Worm (Caenorhabditis elegans): Measurements from ENCODE around the gene glb-28.

The glb-28 gene

DNA sequence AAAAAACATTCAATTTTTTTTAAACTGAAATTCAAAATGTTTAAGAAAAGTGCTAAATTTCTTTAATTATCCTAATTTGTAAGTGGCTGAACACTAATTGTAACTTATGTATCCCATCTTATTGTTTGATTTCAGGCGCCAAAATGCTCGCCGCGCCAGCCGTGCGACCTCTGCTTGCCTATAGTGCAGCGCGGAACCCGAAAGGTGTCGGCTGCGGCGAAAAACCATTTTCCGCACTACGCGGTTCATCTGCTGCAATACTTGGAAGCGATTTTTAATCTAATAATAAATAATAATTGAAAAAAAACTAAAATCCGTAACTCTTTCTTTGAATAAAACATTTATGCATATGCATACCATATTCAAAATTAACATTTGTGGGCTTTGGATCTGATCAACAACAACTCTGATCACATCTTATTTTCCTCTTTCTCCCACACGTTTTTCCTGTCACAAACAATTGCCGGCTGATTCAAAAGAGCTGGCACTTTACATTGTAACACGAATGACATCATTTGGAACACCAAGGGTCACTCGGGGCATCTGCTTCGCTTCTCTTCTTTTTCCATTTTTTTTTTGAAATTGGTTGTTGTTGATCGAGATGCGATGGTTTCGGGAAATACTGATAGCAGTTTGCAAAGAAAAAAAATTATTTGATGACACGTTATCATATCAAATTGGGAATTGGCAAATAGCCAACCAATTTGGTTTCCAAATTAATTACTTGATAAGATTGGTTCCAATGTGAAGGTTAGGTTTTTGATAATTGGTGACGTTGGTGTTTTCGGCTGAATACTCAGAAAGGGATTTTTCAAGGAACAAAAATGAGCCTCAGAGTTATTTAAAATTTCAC lies 28.5 kb upstream of the glb-28 start (continued):
- no peak for TF ChIP-seq ztf-7 (tag; optimal IDR thresholded peaks at IDR 0.05)

DNA sequence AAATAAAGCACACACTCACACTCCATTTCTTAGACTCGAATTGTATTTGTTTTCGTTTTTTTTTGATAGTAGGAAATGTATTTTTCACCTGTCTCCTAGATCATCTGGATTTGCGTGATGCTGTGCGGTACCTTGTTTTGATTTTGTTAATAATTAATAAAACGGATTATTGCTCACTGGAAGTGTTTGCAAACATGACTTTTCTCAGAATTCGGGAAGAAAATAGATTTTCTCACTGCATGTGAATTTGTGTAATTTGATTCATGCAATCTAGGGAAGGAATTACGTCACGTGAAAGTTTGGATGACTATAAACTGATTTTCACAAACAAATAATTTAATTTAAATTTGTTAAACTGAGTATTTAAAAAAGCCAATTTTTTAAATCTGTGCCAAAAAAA lies 26.9 kb upstream of the glb-28 start:
- peak; percentile 47 for TF ChIP-seq mep-1 (tag; optimal IDR thresholded peaks at IDR 0.05)
- peak; percentile 67 for TF ChIP-seq hlh-30 (tag; optimal IDR thresholded peaks at IDR 0.05; ENCODE audit: insufficient read depth)
- TF ChIP-seq arid-1 (GFP tag; conservative IDR thresholded peaks at IDR 0.05), result no peak
- peak; percentile 20 for TF ChIP-seq rbr-2 (tag; optimal IDR thresholded peaks at IDR 0.05)
- TF ChIP-seq dmd-6 (GFP tag; IDR thresholded peaks at IDR 0.05), result 0 out of 2 replicates have a peak, but pooled peaks have one; percentile 26
- TF ChIP-seq nhr-11 (tag; optimal IDR thresholded peaks at IDR 0.05), result peak; percentile 47
- no peak for TF ChIP-seq R02D3.7 (tag; optimal IDR thresholded peaks at IDR 0.05)
- TF ChIP-seq aha-1 (tag), result peak; percentile 96
- TF ChIP-seq madf-5 (GFP tag; IDR thresholded peaks at IDR 0.05), result no peak
- peak; percentile 78 for TF ChIP-seq ces-1 (GFP tag; optimal IDR thresholded peaks at IDR 0.05)
- TF ChIP-seq lsy-2 (tag; optimal IDR thresholded peaks at IDR 0.05), result peak in 1 of 2 experiments; percentile 35

DNA sequence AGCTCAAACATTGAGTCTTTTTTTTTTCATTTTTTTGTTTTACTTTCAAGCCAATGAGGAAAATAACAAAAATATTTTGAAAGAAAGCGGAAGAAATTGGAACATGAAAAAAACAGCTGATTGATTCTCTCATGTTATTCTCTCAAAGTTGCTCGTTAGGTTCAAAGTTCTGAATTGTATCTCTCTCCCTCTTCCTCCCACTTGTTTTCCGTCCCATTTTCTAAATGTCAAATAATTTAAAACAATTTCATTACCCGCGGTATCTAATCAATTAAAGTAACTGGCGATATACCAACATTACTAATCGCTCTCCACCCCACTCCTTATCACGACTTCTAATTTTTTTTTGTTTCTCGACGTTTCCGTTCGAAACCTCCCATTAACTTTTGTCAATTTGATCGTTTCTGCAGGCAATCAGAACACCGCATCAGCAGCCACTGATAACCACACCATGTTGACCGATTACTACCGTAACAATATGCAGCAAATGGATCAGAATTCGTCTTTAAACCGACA lies 25.8 kb upstream of the glb-28 start:
- TF ChIP-seq daf-16 (GFP tag; optimal IDR thresholded peaks at IDR 0.05) (no peak), daf-16 (tag; optimal IDR thresholded peaks at IDR 0.05) (peak; percentile 7), dmd-9 (GFP tag; IDR thresholded peaks at IDR 0.05) (no peak), aha-1 (tag) (no peak), dmd-6 (GFP tag; IDR thresholded peaks at IDR 0.05) (0 out of 2 replicates have a peak, but pooled peaks have one; percentile 6), nhr-6 (tag; optimal IDR thresholded peaks at IDR 0.05) (no peak), aly-2 (tag; optimal IDR thresholded peaks at IDR 0.05) (no peak), daf-19 (GFP tag; conservative IDR thresholded peaks at IDR 0.05) (no peak), nhr-11 (tag; optimal IDR thresholded peaks at IDR 0.05) (no peak), F26F4.8 (GFP tag; conservative IDR thresholded peaks at IDR 0.05) (no peak), T20F7.1 (GFP tag; optimal IDR thresholded peaks at IDR 0.05) (peak; percentile 20), unc-62 (GFP tag; optimal IDR thresholded peaks at IDR 0.05 in 1 of 2) (no peak), unc-62 (tag; optimal IDR thresholded peaks at IDR 0.05) (no peak), nhr-28 (tag; optimal IDR thresholded peaks at IDR 0.05) (peak; percentile 19)

DNA sequence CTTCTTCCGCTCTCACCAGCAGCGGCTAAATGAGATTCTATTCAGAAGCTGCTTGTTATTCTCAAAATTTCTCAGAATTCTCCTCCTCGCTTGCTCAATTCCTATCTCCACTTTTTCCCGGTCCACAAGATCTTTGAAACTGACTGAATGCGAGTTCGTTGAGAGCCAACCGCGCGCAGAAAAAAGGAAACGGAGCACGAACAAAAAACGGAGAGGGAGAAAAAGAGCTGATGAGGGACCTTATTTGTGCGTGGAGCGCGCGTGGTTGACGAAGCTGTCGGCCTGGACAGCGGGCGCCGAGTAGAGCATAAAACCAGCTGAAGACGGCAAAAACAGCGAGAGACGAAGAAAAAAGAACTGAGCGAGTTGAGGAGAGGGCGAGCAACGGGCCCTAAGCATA lies 25.0 kb upstream of the glb-28 start:
- TF ChIP-seq nhr-76 (tag; optimal IDR thresholded peaks at IDR 0.05), result no peak
- no peak for TF ChIP-seq egl-27 (tag; optimal IDR thresholded peaks at IDR 0.05)
- TF ChIP-seq R02D3.7 (tag; optimal IDR thresholded peaks at IDR 0.05), result no peak
- TF ChIP-seq nhr-11 (tag; optimal IDR thresholded peaks at IDR 0.05), result no peak
- peak in 1 of 2 experiments; percentile 42 for TF ChIP-seq lsy-2 (tag; optimal IDR thresholded peaks at IDR 0.05)
- peak; percentile 92 for TF ChIP-seq fkh-10 (GFP tag; optimal IDR thresholded peaks at IDR 0.05)
- TF ChIP-seq zip-2 (tag; optimal IDR thresholded peaks at IDR 0.05), result no peak
- TF ChIP-seq skn-1 (tag; optimal IDR thresholded peaks at IDR 0.05), result no peak
- TF ChIP-seq nhr-102 (tag; optimal IDR thresholded peaks at IDR 0.05), result no peak
- TF ChIP-seq jun-1 (tag; optimal IDR thresholded peaks at IDR 0.05), result no peak
- TF ChIP-seq mdt-29 (GFP tag; IDR thresholded peaks at IDR 0.05), result no peak
- TF ChIP-seq nhr-41 (GFP tag; IDR thresholded peaks at IDR 0.05), result no peak
- no peak for TF ChIP-seq ama-1 (optimal IDR thresholded peaks at IDR 0.05)
- no peak for TF ChIP-seq ceh-82 (tag; optimal IDR thresholded peaks at IDR 0.05)
- no peak for TF ChIP-seq spr-3 (GFP tag; optimal IDR thresholded peaks at IDR 0.05)
- TF ChIP-seq hlh-11 (tag; optimal IDR thresholded peaks at IDR 0.05), result peak; percentile 61
- TF ChIP-seq F10B5.3 (tag; optimal IDR thresholded peaks at IDR 0.05), result no peak
- no peak for TF ChIP-seq zfp-3 (GFP tag; conservative IDR thresholded peaks at IDR 0.05)
- TF ChIP-seq set-16 (GFP tag; IDR thresholded peaks at IDR 0.05), result peak; percentile 82
- TF ChIP-seq F26F4.8 (GFP tag; conservative IDR thresholded peaks at IDR 0.05), result no peak
- TF ChIP-seq daf-12 (tag; optimal IDR thresholded peaks at IDR 0.05), result no peak
- 0 out of 2 replicates have a peak, but pooled peaks have one; percentile 26 for TF ChIP-seq vab-7 (GFP tag; IDR thresholded peaks at IDR 0.05)
- TF ChIP-seq unc-62 (GFP tag; optimal IDR thresholded peaks at IDR 0.05 in 1 of 2), result peak in 1 of 2 experiments; percentile 55
- TF ChIP-seq unc-62 (tag; optimal IDR thresholded peaks at IDR 0.05), result no peak
- no peak for TF ChIP-seq madf-9 (GFP tag; conservative IDR thresholded peaks at IDR 0.05)
- TF ChIP-seq unc-39 (tag; optimal IDR thresholded peaks at IDR 0.05), result no peak
- TF ChIP-seq aha-1 (tag), result peak; percentile 79
- no peak for TF ChIP-seq nhr-10 (tag; optimal IDR thresholded peaks at IDR 0.05)
- TF ChIP-seq saeg-2 (GFP tag; IDR thresholded peaks at IDR 0.05), result 0 out of 2 replicates have a peak, but pooled peaks have one; percentile 11
- TF ChIP-seq madf-5 (GFP tag; IDR thresholded peaks at IDR 0.05), result no peak
